Worm (Caenorhabditis elegans): Measurements from ENCODE around the gene srap-1.

Gene srap-1

DNA sequence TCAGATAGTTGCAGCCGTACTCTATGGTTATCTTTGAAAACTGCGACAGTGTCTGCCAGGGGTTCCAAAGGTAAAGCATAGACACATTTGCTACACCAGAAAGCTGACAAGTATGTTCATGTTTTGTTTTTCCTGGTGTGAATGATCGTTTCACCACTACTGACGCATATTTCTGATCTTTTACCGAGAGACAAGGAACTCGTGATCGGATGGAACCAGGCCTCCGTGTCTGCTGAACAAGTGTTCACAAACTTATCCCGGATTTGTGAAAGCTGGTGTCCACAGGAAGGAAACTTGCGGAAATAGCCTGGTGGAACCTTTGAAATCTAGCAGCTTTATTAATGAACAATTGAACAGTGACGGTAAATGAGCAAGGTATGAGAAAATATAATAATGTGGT lies 56.7 kb downstream of the srap-1 start:
- TF ChIP-seq ceh-13 (GFP tag; optimal IDR thresholded peaks at IDR 0.05) (no peak), B0310.2 (tag; optimal IDR thresholded peaks at IDR 0.05) (no peak), F13C5.2 (tag; optimal IDR thresholded peaks at IDR 0.05) (no peak), ama-1 (optimal IDR thresholded peaks at IDR 0.05) (no peak), flt-1 (GFP tag; IDR thresholded peaks at IDR 0.05) (no peak)

DNA sequence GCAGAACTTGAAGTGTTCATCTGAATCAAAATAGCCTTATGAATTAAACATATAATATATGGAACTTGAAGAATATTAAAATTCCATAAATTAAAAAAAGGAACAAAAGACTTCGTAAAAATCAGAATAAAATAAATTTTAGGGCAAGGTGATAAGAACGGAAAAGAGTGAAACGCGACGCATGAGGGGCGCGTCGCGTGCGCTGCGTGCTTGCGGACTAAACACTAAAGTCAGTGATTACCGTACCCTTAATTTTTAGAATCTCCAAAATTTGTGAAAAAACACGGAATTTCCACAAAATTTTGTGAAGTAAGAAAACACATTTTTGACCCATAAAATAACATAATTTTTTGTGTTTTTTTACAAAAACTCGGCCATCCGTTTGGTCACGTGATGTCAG lies 58.2 kb downstream of the srap-1 start, which contains the start of gene T05B9.1:
T05B9.1 (minus strand) TSS at position 20 of the 400 bp plus-strand sequence.
- TF ChIP-seq hnd-1 (tag; optimal IDR thresholded peaks at IDR 0.05) (no peak), hmg-4 (GFP tag; optimal IDR thresholded peaks at IDR 0.05) (no peak), aly-1 (tag; optimal IDR thresholded peaks at IDR 0.05) (no peak), hmbx-1 (tag; optimal IDR thresholded peaks at IDR 0.05) (no peak), ets-7 (tag; optimal IDR thresholded peaks at IDR 0.05) (no peak), tbx-37 (GFP tag; conservative IDR thresholded peaks at IDR 0.05) (no peak)

DNA sequence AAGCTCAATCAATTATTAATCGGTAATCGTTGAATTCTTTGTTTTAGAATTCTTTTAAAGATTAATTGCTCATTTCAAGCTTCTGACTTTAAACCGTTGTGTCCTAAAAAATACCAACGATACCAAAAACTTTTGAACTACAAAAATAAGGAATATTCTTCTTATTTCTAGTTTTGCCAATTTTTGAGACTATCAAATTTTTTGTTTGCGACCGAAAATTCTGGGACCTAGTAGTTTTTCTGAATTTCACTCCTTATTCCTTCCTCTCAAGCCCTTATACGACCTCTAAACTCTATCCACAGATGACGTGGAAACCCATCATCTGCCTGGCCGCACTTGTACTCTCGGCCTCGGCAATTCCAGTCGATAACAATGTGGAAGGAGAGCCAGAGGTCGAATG lies 65.8 kb downstream of the srap-1 start, which contains the start of gene cut-1:
cut-1 (plus strand) TSS at position 301 of the 400 bp plus-strand sequence.
- no peak for TF ChIP-seq hnd-1 (tag; optimal IDR thresholded peaks at IDR 0.05)

All from whole organism, early embryonic.